Worm (Caenorhabditis elegans): ENCODE results near the gene math-8.

Gene math-8

ce11 chrII:1842894-1843293 lies 46.1 kb downstream of the math-8 start, which contains the start of the genes C52E2.5 and C52E2.4:
Gene C52E2.5, minus strand, starts transcription at chrII:1842936.
Gene C52E2.4, plus strand, starts transcription at chrII:1843145.
- no peak for TF ChIP-seq efl-1 (optimal IDR thresholded peaks at IDR 0.05)
- TF ChIP-seq efl-1 (GFP tag; optimal IDR thresholded peaks at IDR 0.05 in 1 of 2): peak in 1 of 2 experiments; percentile 16
- peak; percentile 5 for TF ChIP-seq egl-13 (tag; optimal IDR thresholded peaks at IDR 0.05)
- no peak for TF ChIP-seq tbx-2 (tag; optimal IDR thresholded peaks at IDR 0.05)
- TF ChIP-seq tlp-1 (tag; optimal IDR thresholded peaks at IDR 0.05): peak; percentile 45
- peak; percentile 96 for TF ChIP-seq elt-2 (tag; optimal IDR thresholded peaks at IDR 0.05)
- peak; percentile 16 for TF ChIP-seq pqm-1 (tag; optimal IDR thresholded peaks at IDR 0.05)
- TF ChIP-seq C16A3.4 (tag; optimal IDR thresholded peaks at IDR 0.05): no peak
- TF ChIP-seq lin-35 (GFP tag; optimal IDR thresholded peaks at IDR 0.05): peak in 1 of 2 experiments; percentile 34

Data from whole organism, L1 larva.